Comparison of ENCODE assay signal across 4 fruit fly cellular contexts in the genomic region with DNA sequence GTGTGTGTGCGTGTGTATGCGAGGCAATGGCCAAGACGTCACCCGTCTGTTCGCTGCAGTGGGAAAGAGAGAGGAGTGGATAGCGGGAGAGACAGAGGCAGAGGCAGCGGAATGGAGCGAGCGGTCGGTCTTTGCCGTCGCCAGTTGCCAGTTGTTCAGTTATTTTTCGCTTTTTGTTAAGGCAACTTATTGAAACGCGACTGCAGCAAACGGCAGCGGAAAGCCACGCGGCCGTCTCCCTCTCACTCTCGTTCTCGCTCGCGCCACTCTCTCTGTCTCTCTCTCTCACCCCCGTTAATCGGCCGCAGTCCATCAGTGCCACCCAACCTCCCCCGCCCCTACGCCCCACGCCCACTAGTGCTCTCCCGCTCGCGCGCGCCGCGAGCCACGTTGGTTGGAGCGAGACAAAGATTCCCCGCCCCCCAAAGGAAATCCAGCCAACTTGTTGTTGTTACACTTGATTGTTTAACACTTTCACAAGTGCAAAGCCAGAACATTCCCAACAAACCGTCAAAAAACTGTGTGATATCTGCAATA.
A peak's percentile ranks its signal among the peaks of the same experiment; 100 is the strongest.
TF ChIP-seq lines count a peak whose summit lies in the region.

No protein-coding gene starts in this region.

TF ChIP-seq in whole organism, adult, 20 proteins besides CTCF, POLR2A, EP300 and RAD21 (continued from another document):
- TF ChIP-seq Hr96 (GFP tag; optimal IDR thresholded peaks at IDR 0.05; lab: Kevin White, UChicago): no peak
- peak; percentile 49 for TF ChIP-seq ovo (GFP tag; optimal IDR thresholded peaks at IDR 0.05; lab: Kevin White, UChicago)
- peak; percentile 23 for TF ChIP-seq bab1 (GFP tag; optimal IDR thresholded peaks at IDR 0.05; lab: Kevin White, UChicago)
- no peak for TF ChIP-seq CG1620 (GFP tag; optimal IDR thresholded peaks at IDR 0.05; lab: Kevin White, UChicago)

TF ChIP-seq in whole organism, embryonic, 481 proteins besides CTCF, POLR2A, EP300 and RAD21 (continued from another document and continues in another):
- TF ChIP-seq chm (GFP tag; IDR thresholded peaks at IDR 0.05; lab: Robert Waterston, UW) (peak; percentile 62; the same call in 1 of the 2 replicates), Meics (GFP tag; optimal IDR thresholded peaks at IDR 0.05; lab: Kevin White, UChicago) (no peak), sna (GFP tag; IDR thresholded peaks at IDR 0.05; lab: Robert Waterston, UW; ENCODE audit: partially characterized antibody) (peak; percentile 47), Hsf (GFP tag; optimal IDR thresholded peaks at IDR 0.05; lab: Kevin White, UChicago) (no peak), HmgZ (tag; optimal IDR thresholded peaks at IDR 0.05; lab: Kevin White, UChicago) (peak; percentile 80), tll (GFP tag; optimal IDR thresholded peaks at IDR 0.05; lab: Kevin White, UChicago) (no peak), CG17802 (tag; optimal IDR thresholded peaks at IDR 0.05; lab: Kevin White, UChicago) (no peak), Fer2 (tag; optimal IDR thresholded peaks at IDR 0.05; lab: Kevin White, UChicago) (no peak), CG1529 (GFP tag; optimal IDR thresholded peaks at IDR 0.05; lab: Kevin White, UChicago) (no peak), CG11696 (GFP tag; IDR thresholded peaks at IDR 0.05; lab: Robert Waterston, UW) (no peak), bsh (GFP tag; optimal IDR thresholded peaks at IDR 0.05; lab: Kevin White, UChicago) (peak in 1 of 2 experiments; percentile 40), CG13894 (tag; optimal IDR thresholded peaks at IDR 0.05; lab: Kevin White, UChicago) (peak; percentile 55), knrl (GFP tag; IDR thresholded peaks at IDR 0.05; lab: Robert Waterston, UW; ENCODE audit: partially characterized antibody) (peak; percentile 35; the same call in 1 of the 3 replicates), sqz (GFP tag; optimal IDR thresholded peaks at IDR 0.05; lab: Kevin White, UChicago) (no peak), CHES-1-like (GFP tag; optimal IDR thresholded peaks at IDR 0.05; lab: Kevin White, UChicago) (no peak), sd (tag; optimal IDR thresholded peaks at IDR 0.05; lab: Kevin White, UChicago) (peak; percentile 94), Ravus (GFP tag; IDR thresholded peaks at IDR 0.05; lab: Robert Waterston, UW) (no peak), her (GFP tag; optimal IDR thresholded peaks at IDR 0.05; lab: Kevin White, UChicago) (peak; percentile 25), lmd (GFP tag; IDR thresholded peaks at IDR 0.05; lab: Robert Waterston, UW) (no peak), cas (GFP tag; IDR thresholded peaks at IDR 0.05; lab: Robert Waterston, UW) (0 out of 2 replicates have a peak, but pooled peaks have one; percentile 25), lab (GFP tag; optimal IDR thresholded peaks at IDR 0.05; lab: Kevin White, UChicago) (peak; percentile 80), mirr (GFP tag; optimal IDR thresholded peaks at IDR 0.05; lab: Kevin White, UChicago) (peak; percentile 42), grau (tag; optimal IDR thresholded peaks at IDR 0.05; lab: Kevin White, UChicago) (no peak), CG18619 (GFP tag; optimal IDR thresholded peaks at IDR 0.05; lab: Kevin White, UChicago) (no peak), CG12769 (tag; optimal IDR thresholded peaks at IDR 0.05; lab: Kevin White, UChicago) (peak; percentile 90), E2f2 (GFP tag; IDR thresholded peaks at IDR 0.05; lab: Robert Waterston, UW) (0 out of 2 replicates have a peak, but pooled peaks have one; percentile 20), nerfin-1 (tag; optimal IDR thresholded peaks at IDR 0.05; lab: Kevin White, UChicago) (peak; percentile 86), stwl (tag; optimal IDR thresholded peaks at IDR 0.05; lab: Kevin White, UChicago) (peak; percentile 5), Doc2 (GFP tag; IDR thresholded peaks at IDR 0.05; lab: Robert Waterston, UW) (no peak), prd (optimal IDR thresholded peaks at IDR 0.05; lab: Kevin White, UChicago) (no peak), prd (GFP tag; IDR thresholded peaks at IDR 0.05; lab: Robert Waterston, UW) (no peak), gsb (GFP tag; IDR thresholded peaks at IDR 0.05; lab: Robert Waterston, UW) (no peak), repo (GFP tag; optimal IDR thresholded peaks at IDR 0.05; lab: Kevin White, UChicago) (no peak), zfh2 (GFP tag; optimal IDR thresholded peaks at IDR 0.05; lab: Kevin White, UChicago) (no peak), CG8924 (tag; optimal IDR thresholded peaks at IDR 0.05; lab: Kevin White, UChicago) (peak; percentile 15), CG10431 (GFP tag; optimal IDR thresholded peaks at IDR 0.05; lab: Kevin White, UChicago) (peak; percentile 24), lov (optimal IDR thresholded peaks at IDR 0.05; lab: Kevin White, UChicago) (no peak), lov (GFP tag; IDR thresholded peaks at IDR 0.05; lab: Robert Waterston, UW) (no peak), Bgb (GFP tag; IDR thresholded peaks at IDR 0.05; lab: Robert Waterston, UW; ENCODE audit: partially characterized antibody) (peak; percentile 72), CG13624 (GFP tag; optimal IDR thresholded peaks at IDR 0.05; lab: Kevin White, UChicago) (peak; percentile 21)

TF ChIP-seq in whole organism, prepupa, 60 proteins besides CTCF, POLR2A, EP300 and RAD21 (continued from another document):
- no peak for TF ChIP-seq CG16779 (tag; optimal IDR thresholded peaks at IDR 0.05; lab: Kevin White, UChicago)
- no peak for TF ChIP-seq CG4318 (GFP tag; optimal IDR thresholded peaks at IDR 0.05; lab: Kevin White, UChicago)
- TF ChIP-seq CG6808 (GFP tag; optimal IDR thresholded peaks at IDR 0.05; lab: Kevin White, UChicago): peak; percentile 30
- TF ChIP-seq Sox14 (GFP tag; optimal IDR thresholded peaks at IDR 0.05; lab: Kevin White, UChicago): peak; percentile 29
- TF ChIP-seq salr (GFP tag; optimal IDR thresholded peaks at IDR 0.05; lab: Kevin White, UChicago): no peak
- TF ChIP-seq fkh (GFP tag; optimal IDR thresholded peaks at IDR 0.05; lab: Kevin White, UChicago): peak; percentile 83
- TF ChIP-seq vri (GFP tag; optimal IDR thresholded peaks at IDR 0.05; lab: Kevin White, UChicago): peak; percentile 67
- peak; percentile 68 for TF ChIP-seq svp (GFP tag; lab: Kevin White, UChicago)
- TF ChIP-seq CG6276 (GFP tag; optimal IDR thresholded peaks at IDR 0.05; lab: Kevin White, UChicago): peak; percentile 49
- TF ChIP-seq dsx (GFP tag; optimal IDR thresholded peaks at IDR 0.05; lab: Kevin White, UChicago; ENCODE audit: poor library complexity, severe bottlenecking): peak; percentile 13
- TF ChIP-seq CG11294 (GFP tag; IDR thresholded peaks at IDR 0.05; lab: Robert Waterston, UW): peak; percentile 38; the same call in 1 of the 2 replicates
TF ChIP-seq in whole organism, prepupa: peak in this region for 22.

TF ChIP-seq in whole organism, wandering third instar larva, 38 proteins besides CTCF, POLR2A, EP300 and RAD21 (continued from another document):
- TF ChIP-seq Rel (GFP tag; optimal IDR thresholded peaks at IDR 0.05; lab: Kevin White, UChicago): no peak
- TF ChIP-seq Rel (tag; optimal IDR thresholded peaks at IDR 0.05; lab: Kevin White, UChicago): peak; percentile 85
- TF ChIP-seq CrebA (GFP tag; optimal IDR thresholded peaks at IDR 0.05; lab: Kevin White, UChicago; ENCODE audit: borderline replicate concordance): peak; percentile 10
- no peak for TF ChIP-seq GATAd (GFP tag; optimal IDR thresholded peaks at IDR 0.05; lab: Kevin White, UChicago)
- no peak for TF ChIP-seq tai (GFP tag; optimal IDR thresholded peaks at IDR 0.05; lab: Kevin White, UChicago)
- peak; percentile 56 for TF ChIP-seq Sp1 (GFP tag; optimal IDR thresholded peaks at IDR 0.05; lab: Kevin White, UChicago)
- TF ChIP-seq psq (GFP tag; optimal IDR thresholded peaks at IDR 0.05; lab: Kevin White, UChicago): peak; percentile 64
- TF ChIP-seq CG9705 (GFP tag; optimal IDR thresholded peaks at IDR 0.05; lab: Kevin White, UChicago): no peak
- no peak for TF ChIP-seq woc (GFP tag; optimal IDR thresholded peaks at IDR 0.05; lab: Kevin White, UChicago)
- no peak for TF ChIP-seq Mio (GFP tag; optimal IDR thresholded peaks at IDR 0.05; lab: Kevin White, UChicago)
- no peak for TF ChIP-seq ey (GFP tag; optimal IDR thresholded peaks at IDR 0.05; lab: Kevin White, UChicago)
- no peak for TF ChIP-seq Myc (optimal IDR thresholded peaks at IDR 0.05; lab: Kevin White, UChicago)
- TF ChIP-seq fru (GFP tag; optimal IDR thresholded peaks at IDR 0.05; lab: Kevin White, UChicago): peak; percentile 14
- no peak for TF ChIP-seq lola (GFP tag; optimal IDR thresholded peaks at IDR 0.05; lab: Kevin White, UChicago)
- no peak for TF ChIP-seq Abd-B (GFP tag; optimal IDR thresholded peaks at IDR 0.05; lab: Kevin White, UChicago)
- peak; percentile 63 for TF ChIP-seq Hr83 (GFP tag; optimal IDR thresholded peaks at IDR 0.05; lab: Kevin White, UChicago; ENCODE audit: poor library complexity, severe bottlenecking)
